Fruit fly (Drosophila melanogaster) whole organism, embryonic: ENCODE data around the gene CG31103.

Experiments
- Adf1 ChIP-seq: fragments of 200-800 bp; sonication (Bioruptor generic); IDR thresholded peaks from 2 replicates; pipeline ENCODE4 v1.3.6; 2022; ENCODE audit warnings: missing biosample characterization, missing genetic modification characterization
- BEAF-32 ChIP-seq: fragments of 200-800 bp; sonication (Bioruptor generic); optimal IDR thresholded peaks from 3 replicates; lab custom pipeline; 2017; ENCODE audit warnings: missing biosample characterization, missing genetic modification characterization, mild to moderate bottlenecking, moderate library complexity, missing genetic modification reagents
- Bgb ChIP-seq: fragments of 200-800 bp; sonication (Bioruptor generic); IDR thresholded peaks from 2 replicates; pipeline ENCODE4 v1.3.6; 2022; ENCODE audit warnings: missing biosample characterization, missing genetic modification characterization; ENCODE audit not compliant: partially characterized antibody
- CG10147 ChIP-seq: fragments of 200-800 bp; sonication (Bioruptor generic); optimal IDR thresholded peaks from 2 replicates; lab custom pipeline; 2019; ENCODE audit warnings: missing biosample characterization, mild to moderate bottlenecking, missing genetic modification characterization, moderate library complexity
- CG10979 ChIP-seq: fragments of 200-800 bp; sonication (Bioruptor generic); optimal IDR thresholded peaks from 2 replicates; lab custom pipeline; 2018; ENCODE audit warnings: missing biosample characterization, mild to moderate bottlenecking, missing genetic modification characterization, moderate library complexity
- CG11398 ChIP-seq: fragments of 200-800 bp; sonication (Bioruptor generic); optimal IDR thresholded peaks from 2 replicates; lab custom pipeline; 2016; ENCODE audit warnings: missing biosample characterization, missing genetic modification characterization
- CG13123 ChIP-seq: fragments of 200-800 bp; sonication (Bioruptor generic); optimal IDR thresholded peaks from 2 replicates; lab custom pipeline; 2016; ENCODE audit warnings: missing biosample characterization, missing genetic modification characterization
- CG16779 ChIP-seq: fragments of 200-800 bp; sonication (Bioruptor generic); IDR thresholded peaks from 2 replicates; pipeline ENCODE4 v1.3.6; 2022; ENCODE audit warnings: missing biosample characterization, missing genetic modification characterization
- CG17612 ChIP-seq: fragments of 200-800 bp; sonication (Bioruptor generic); IDR thresholded peaks from 2 replicates; pipeline ENCODE4 v1.3.6; 2022; ENCODE audit warnings: missing biosample characterization, missing genetic modification characterization
- CG2678 ChIP-seq: fragments of 200-800 bp; sonication (Bioruptor generic); optimal IDR thresholded peaks from 3 replicates; lab custom pipeline; 2019; ENCODE audit warnings: missing biosample characterization, mild to moderate bottlenecking, missing genetic modification characterization, moderate library complexity
- CG31441 ChIP-seq: fragments of 200-800 bp; sonication (Bioruptor generic); IDR thresholded peaks from 2 replicates; pipeline ENCODE4 v1.3.6; 2022; ENCODE audit warnings: missing biosample characterization, missing genetic modification characterization
- CG3281 ChIP-seq: fragments of 200-800 bp; sonication (Bioruptor generic); optimal IDR thresholded peaks from 3 replicates; lab custom pipeline; 2017; ENCODE audit warnings: missing biosample characterization, mild to moderate bottlenecking, missing genetic modification characterization
- CG33213 ChIP-seq: fragments of 200-800 bp; sonication (Bioruptor generic); optimal IDR thresholded peaks from 3 replicates; lab custom pipeline; 2016; ENCODE audit warnings: missing biosample characterization, missing genetic modification characterization
- CG3847 ChIP-seq: fragments of 200-800 bp; sonication (Bioruptor generic); IDR thresholded peaks from 2 replicates; pipeline ENCODE4 v1.3.6; 2022; ENCODE audit warnings: missing biosample characterization, missing genetic modification characterization
- CG4404 ChIP-seq: fragments of 200-800 bp; sonication (Bioruptor generic); IDR thresholded peaks from 2 replicates; pipeline ENCODE4 v1.3.6; 2022; ENCODE audit warnings: missing biosample characterization, missing genetic modification characterization
- CG4424 ChIP-seq: fragments of 200-800 bp; sonication (Bioruptor generic); optimal IDR thresholded peaks from 3 replicates; lab custom pipeline; 2016; ENCODE audit warnings: missing biosample characterization, missing genetic modification characterization
- CG5953 ChIP-seq: fragments of 200-800 bp; sonication (Bioruptor generic); IDR thresholded peaks from 2 replicates; pipeline ENCODE4 v1.3.6; 2022; ENCODE audit warnings: missing biosample characterization, missing genetic modification characterization
- CG9437 ChIP-seq: fragments of 200-800 bp; sonication (Bioruptor generic); optimal IDR thresholded peaks from 2 replicates; lab custom pipeline; 2018; ENCODE audit warnings: missing biosample characterization, mild to moderate bottlenecking, missing genetic modification characterization
- CG9876 ChIP-seq: fragments of 200-800 bp; sonication (Bioruptor generic); optimal IDR thresholded peaks from 2 replicates; lab custom pipeline; 2016; ENCODE audit warnings: missing biosample characterization, missing genetic modification characterization
- Dp ChIP-seq: fragments of 200-800 bp; sonication (Bioruptor generic); optimal IDR thresholded peaks from 2 replicates; lab custom pipeline; 2018; ENCODE audit warnings: missing biosample characterization, mild to moderate bottlenecking, missing genetic modification characterization, moderate library complexity
- Fer3 ChIP-seq: fragments of 200-800 bp; sonication (Bioruptor generic); optimal IDR thresholded peaks from 2 replicates; lab custom pipeline; 2018; ENCODE audit warnings: missing biosample characterization, mild to moderate bottlenecking, missing genetic modification characterization, moderate library complexity
- HmgZ ChIP-seq: fragments of 200-800 bp; sonication (Bioruptor generic); optimal IDR thresholded peaks from 2 replicates; lab custom pipeline; 2018; ENCODE audit warnings: missing biosample characterization, mild to moderate bottlenecking, missing genetic modification characterization
- Meics ChIP-seq: fragments of 200-800 bp; sonication (Bioruptor generic); optimal IDR thresholded peaks from 2 replicates; lab custom pipeline; 2017; ENCODE audit warnings: missing biosample characterization, mild to moderate bottlenecking, missing genetic modification characterization
- Mrtf ChIP-seq: fragments of 200-800 bp; sonication (Bioruptor generic); IDR thresholded peaks from 3 replicates; pipeline ENCODE4 v1.3.6; 2022; ENCODE audit warnings: missing biosample characterization, missing genetic modification characterization
- PHDP ChIP-seq: fragments of 200-800 bp; sonication (Bioruptor generic); optimal IDR thresholded peaks from 3 replicates; lab custom pipeline; 2018; ENCODE audit warnings: missing biosample characterization, mild to moderate bottlenecking, missing genetic modification characterization, moderate library complexity
- Pdp1 ChIP-seq, 2 experiments: fragments of 200-800 bp; sonication (Bioruptor generic); optimal IDR thresholded peaks; 3 replicates each; lab custom pipeline; 2016; ENCODE audit warnings: missing biosample characterization in 2 of 2, missing genetic modification characterization in 2 of 2, mild to moderate bottlenecking in 1 of 2, moderate library complexity in 1 of 2
- Ravus ChIP-seq: fragments of 200-800 bp; sonication (Bioruptor generic); IDR thresholded peaks from 2 replicates; pipeline ENCODE4 v1.3.6; 2022; ENCODE audit warnings: missing biosample characterization, missing genetic modification characterization
- Ssrp ChIP-seq: fragments of 200-800 bp; sonication (Bioruptor generic); optimal IDR thresholded peaks from 2 replicates; lab custom pipeline; 2018; ENCODE audit warnings: missing biosample characterization, mild to moderate bottlenecking, missing genetic modification characterization, moderate library complexity
- Vsx1 ChIP-seq: fragments of 200-800 bp; sonication (Bioruptor generic); optimal IDR thresholded peaks from 2 replicates; lab custom pipeline; 2017; ENCODE audit warnings: missing biosample characterization, mild to moderate bottlenecking, missing genetic modification characterization, missing genetic modification reagents
- abd-A ChIP-seq: fragments of 200-800 bp; sonication (Bioruptor generic); optimal IDR thresholded peaks from 3 replicates; lab custom pipeline; 2019; ENCODE audit warnings: missing biosample characterization, mild to moderate bottlenecking, missing genetic modification characterization, moderate library complexity
- fd102C ChIP-seq: fragments of 200-800 bp; sonication (Bioruptor generic); optimal IDR thresholded peaks from 2 replicates; lab custom pipeline; 2018; ENCODE audit warnings: missing biosample characterization, mild to moderate bottlenecking, missing genetic modification characterization, moderate library complexity
- gsb-n ChIP-seq: fragments of 200-800 bp; sonication (Bioruptor generic); optimal IDR thresholded peaks from 3 replicates; lab custom pipeline; 2018; ENCODE audit warnings: missing biosample characterization, mild to moderate bottlenecking, missing genetic modification characterization
- inv ChIP-seq: fragments of 200-800 bp; sonication (Bioruptor generic); IDR thresholded peaks from 2 replicates; pipeline ENCODE4 v1.3.6; 2022; ENCODE audit warnings: missing biosample characterization, missing genetic modification characterization; ENCODE audit not compliant: partially characterized antibody
- knrl ChIP-seq: fragments of 200-800 bp; sonication (Bioruptor generic); IDR thresholded peaks from 3 replicates; pipeline ENCODE4 v1.3.6; 2022; ENCODE audit warnings: missing biosample characterization, missing genetic modification characterization; ENCODE audit not compliant: partially characterized antibody
- nmo ChIP-seq: fragments of 200-800 bp; sonication (Bioruptor generic); optimal IDR thresholded peaks from 2 replicates; lab custom pipeline; 2018; ENCODE audit warnings: missing biosample characterization, mild to moderate bottlenecking, missing genetic modification characterization, moderate library complexity
- psq ChIP-seq: fragments of 200-800 bp; sonication (Bioruptor generic); optimal IDR thresholded peaks from 2 replicates; lab custom pipeline; 2017; ENCODE audit warnings: missing biosample characterization, missing genetic modification characterization
- row ChIP-seq: fragments of 200-800 bp; sonication (Bioruptor generic); IDR thresholded peaks from 3 replicates; pipeline ENCODE4 v1.3.6; 2022; ENCODE audit warnings: missing biosample characterization, missing genetic modification characterization
- salm ChIP-seq: fragments of 200-800 bp; sonication (Bioruptor generic); optimal IDR thresholded peaks from 2 replicates; lab custom pipeline; 2018; ENCODE audit warnings: missing biosample characterization, mild to moderate bottlenecking, missing genetic modification characterization
- sd ChIP-seq: fragments of 200-800 bp; sonication (Bioruptor generic); optimal IDR thresholded peaks from 3 replicates; lab custom pipeline; 2018; ENCODE audit warnings: missing biosample characterization, mild to moderate bottlenecking, missing genetic modification characterization, moderate library complexity
- sens-2 ChIP-seq: fragments of 200-800 bp; sonication (Bioruptor generic); IDR thresholded peaks from 2 replicates; pipeline ENCODE4 v1.3.6; 2022; ENCODE audit warnings: missing biosample characterization, missing genetic modification characterization
- ssp ChIP-seq: fragments of 200-800 bp; sonication (Bioruptor generic); IDR thresholded peaks from 2 replicates; pipeline ENCODE4 v1.3.6; 2022; ENCODE audit warnings: missing biosample characterization, missing genetic modification characterization
- tup ChIP-seq: fragments of 200-800 bp; sonication (Bioruptor generic); optimal IDR thresholded peaks from 2 replicates; lab custom pipeline; 2016; ENCODE audit warnings: missing biosample characterization, mild to moderate bottlenecking, missing genetic modification characterization, moderate library complexity
- unc-4 ChIP-seq: fragments of 200-800 bp; sonication (Bioruptor generic); IDR thresholded peaks from 2 replicates; pipeline ENCODE4 v1.3.6; 2022; ENCODE audit warnings: missing biosample characterization, missing genetic modification characterization; ENCODE audit not compliant: partially characterized antibody
- vvl ChIP-seq: fragments of 200-800 bp; sonication (Bioruptor generic); IDR thresholded peaks from 2 replicates; pipeline ENCODE4 v1.3.6; 2022; ENCODE audit warnings: missing biosample characterization, missing genetic modification characterization
- zfh2 ChIP-seq: fragments of 200-800 bp; sonication (Bioruptor generic); optimal IDR thresholded peaks from 2 replicates; lab custom pipeline; 2016; ENCODE audit warnings: missing biosample characterization, missing genetic modification characterization

CG31103 gene

dm6 chr3R:25245052-25245813 is 26.1 kb downstream of the CG31103 start, which contains the start of gene bam (continued):
- TF ChIP-seq CG9876 (GFP tag; lab: Kevin White, UChicago) (no peak), gsb-n (tag; lab: Kevin White, UChicago) (peak; percentile 10), CG3847 (peak; percentile 80), unc-4 (GFP tag; lab: Robert Waterston, UW) (0 out of 2 replicates have a peak, but pooled peaks have one; percentile 20), Dp (GFP tag; lab: Kevin White, UChicago) (peak; percentile 97), CG33213 (GFP tag; lab: Kevin White, UChicago) (peak; percentile 19), BEAF-32 (GFP tag; lab: Kevin White, UChicago) (peak; percentile 24), HmgZ (tag; lab: Kevin White, UChicago) (peak; percentile 67), CG5953 (GFP tag; lab: Robert Waterston, UW) (no peak), PHDP (tag; lab: Kevin White, UChicago) (peak; percentile 4), Ssrp (tag; lab: Kevin White, UChicago) (peak; percentile 34), sd (tag; lab: Kevin White, UChicago) (peak; percentile 52)

dm6 chr3R:25247379-25247869 is 28.3 kb downstream of the CG31103 start, which contains the start of the genes RpS27 and Nup37:
TSS of gene RpS27 (minus strand) at chr3R:25247514.
TSS of gene Nup37 (plus strand) at chr3R:25247658.
- TF ChIP-seq Vsx1 (GFP tag; lab: Kevin White, UChicago) (peak; percentile 98), CG4424 (GFP tag; lab: Kevin White, UChicago) (peak; percentile 98), CG17612 (peak; percentile 93), nmo (peak; percentile 97), vvl (GFP tag; lab: Robert Waterston, UW) (peak; percentile 98), Mrtf (peak; percentile 96), CG10147 (GFP tag; lab: Kevin White, UChicago) (peak; percentile 95), ssp (GFP tag; lab: Robert Waterston, UW) (peak; percentile 90), CG9437 (GFP tag; lab: Kevin White, UChicago) (peak; percentile 94), CG11398 (peak; percentile 99), Ravus (GFP tag; lab: Robert Waterston, UW) (peak; percentile 72), zfh2 (peak; percentile 98), Adf1 (peak; percentile 79), inv (no peak), CG16779 (GFP tag; lab: Robert Waterston, UW) (peak; percentile 97), CG3847 (peak; percentile 98), CG10979 (tag; lab: Kevin White, UChicago) (peak; percentile 86), abd-A (tag; lab: Kevin White, UChicago) (no peak), salm (tag; lab: Kevin White, UChicago) (peak; percentile 90), CG31441 (peak; percentile 98), HmgZ (tag; lab: Kevin White, UChicago) (peak; percentile 99), CG13123 (GFP tag; lab: Kevin White, UChicago) (peak; percentile 100), Pdp1 (GFP tag; optimal IDR thresholded peaks at IDR 0.05; lab: Kevin White, UChicago) (peak; percentile 94 to 97), Fer3 (tag; lab: Kevin White, UChicago) (peak; percentile 98), fd102C (peak; percentile 95), sens-2 (GFP tag; lab: Robert Waterston, UW) (peak; percentile 97), knrl (GFP tag; lab: Robert Waterston, UW) (0 out of 3 replicates have a peak, but pooled peaks have one; percentile 44), CG9876 (GFP tag; lab: Kevin White, UChicago) (peak; percentile 99), row (peak; percentile 86), Meics (GFP tag; lab: Kevin White, UChicago) (peak; percentile 99), CG4404 (peak; percentile 89), CG2678 (tag; lab: Kevin White, UChicago) (peak; percentile 92), tup (GFP tag; lab: Kevin White, UChicago) (peak; percentile 93), psq (GFP tag; lab: Kevin White, UChicago) (peak; percentile 94), Bgb (GFP tag; lab: Robert Waterston, UW) (peak; percentile 43; the same call in 1 of the 2 replicates), CG3281 (peak; percentile 99)
